Fruit fly (Drosophila melanogaster) whole organism, prepupa: ENCODE results near the gene CG1575.

Source experiments
- Blimp-1 ChIP-seq: fragments of 200-800 bp; sonication (Bioruptor generic); optimal IDR thresholded peaks from 3 replicates; lab custom pipeline; 2017; ENCODE audit warnings: missing biosample characterization, missing genetic modification characterization, mild to moderate bottlenecking, moderate library complexity, missing genetic modification reagents
- CG10631 ChIP-seq: fragments of 200-800 bp; sonication (Bioruptor generic); optimal IDR thresholded peaks from 2 replicates; lab custom pipeline; 2016; ENCODE audit warnings: missing biosample characterization, missing genetic modification characterization
- CG10669 ChIP-seq: fragments of 200-800 bp; sonication (Bioruptor generic); optimal IDR thresholded peaks from 3 replicates; lab custom pipeline; 2018; ENCODE audit warnings: missing biosample characterization, mild to moderate bottlenecking, missing genetic modification characterization, moderate library complexity
- CG11762 ChIP-seq: fragments of 200-800 bp; sonication (Bioruptor generic); optimal IDR thresholded peaks from 3 replicates; lab custom pipeline; 2016; ENCODE audit warnings: missing biosample characterization, missing genetic modification characterization; ENCODE audit not compliant: insufficient read depth
- CG15336 ChIP-seq: fragments of 200-800 bp; sonication (Bioruptor generic); IDR thresholded peaks from 2 replicates; pipeline ENCODE4 v1.3.6; 2022; ENCODE audit warnings: missing biosample characterization, missing genetic modification characterization
- CG1621 ChIP-seq: fragments of 200-800 bp; sonication (Bioruptor generic); optimal IDR thresholded peaks from 3 replicates; lab custom pipeline; 2018; ENCODE audit warnings: missing biosample characterization, mild to moderate bottlenecking, missing genetic modification characterization
- CG31627 ChIP-seq: fragments of 200-800 bp; sonication (Bioruptor generic); optimal IDR thresholded peaks from 3 replicates; lab custom pipeline; 2016; ENCODE audit warnings: missing biosample characterization, missing genetic modification characterization
- CG32006 ChIP-seq: fragments of 200-800 bp; sonication (Bioruptor generic); optimal IDR thresholded peaks from 3 replicates; lab custom pipeline; 2017; ENCODE audit warnings: missing biosample characterization, mild to moderate bottlenecking, missing genetic modification characterization
- CG3919 ChIP-seq: fragments of 200-800 bp; sonication (Bioruptor generic); optimal IDR thresholded peaks from 3 replicates; lab custom pipeline; 2016; ENCODE audit warnings: missing biosample characterization, missing genetic modification characterization
- CG6163 ChIP-seq: fragments of 200-800 bp; sonication (Bioruptor generic); IDR thresholded peaks from 3 replicates; pipeline ENCODE4 v1.3.6; 2022; ENCODE audit warnings: missing biosample characterization, missing genetic modification characterization
- CG6792 ChIP-seq: fragments of 200-800 bp; sonication (Bioruptor generic); optimal IDR thresholded peaks from 3 replicates; lab custom pipeline; 2016; ENCODE audit warnings: missing biosample characterization, missing genetic modification characterization
- CG6854 ChIP-seq: fragments of 200-800 bp; sonication (Bioruptor generic); optimal IDR thresholded peaks from 2 replicates; lab custom pipeline; 2017; ENCODE audit warnings: missing biosample characterization, mild to moderate bottlenecking, missing genetic modification characterization
- CG7368 ChIP-seq: fragments of 200-800 bp; sonication (Bioruptor generic); optimal IDR thresholded peaks from 3 replicates; lab custom pipeline; 2016; ENCODE audit warnings: missing biosample characterization, missing genetic modification characterization
- CG8119 ChIP-seq: fragments of 200-800 bp; sonication (Bioruptor generic); IDR thresholded peaks from 3 replicates; pipeline ENCODE4 v1.3.6; 2022; ENCODE audit warnings: missing biosample characterization, missing genetic modification characterization
- CG8319 ChIP-seq: fragments of 200-800 bp; sonication (Bioruptor generic); optimal IDR thresholded peaks from 3 replicates; lab custom pipeline; 2016; ENCODE audit warnings: missing biosample characterization, missing genetic modification characterization
- CG9139 ChIP-seq: fragments of 200-800 bp; sonication (Bioruptor generic); optimal IDR thresholded peaks from 3 replicates; lab custom pipeline; 2017; ENCODE audit warnings: missing biosample characterization, mild to moderate bottlenecking, missing genetic modification characterization
- Eip75B ChIP-seq: fragments of 200-800 bp; sonication (Bioruptor generic); optimal IDR thresholded peaks from 3 replicates; lab custom pipeline; 2016; ENCODE audit warnings: missing biosample characterization, missing genetic modification characterization
- Eip78C ChIP-seq: fragments of 200-800 bp; sonication (Bioruptor generic); peaks from one replicate; lab custom pipeline; 2016; ENCODE audit warnings: missing biosample characterization, missing genetic modification characterization
- Eip93F ChIP-seq: fragments of 200-800 bp; sonication (Bioruptor generic); optimal IDR thresholded peaks from 2 replicates; lab custom pipeline; 2016; ENCODE audit warnings: missing biosample characterization, mild to moderate bottlenecking, missing genetic modification characterization
- Ets21C ChIP-seq: fragments of 200-800 bp; sonication (Bioruptor generic); optimal IDR thresholded peaks from 3 replicates; lab custom pipeline; 2016; ENCODE audit warnings: missing biosample characterization, missing genetic modification characterization
- Ets96B ChIP-seq: fragments of 200-800 bp; optimal IDR thresholded peaks from 2 replicates; lab custom pipeline; 2019; ENCODE audit warnings: missing biosample characterization, mild to moderate bottlenecking, missing genetic modification characterization, moderate library complexity
- Gug ChIP-seq: fragments of 200-800 bp; sonication (Bioruptor generic); IDR thresholded peaks from 2 replicates; pipeline ENCODE4 v1.3.6; 2022; ENCODE audit warnings: missing biosample characterization, missing genetic modification characterization
- Hr38 ChIP-seq: sonication (Bioruptor generic); optimal IDR thresholded peaks from 2 replicates; lab custom pipeline; 2016; ENCODE audit warnings: missing biosample characterization, missing genetic modification characterization
- Hr39 ChIP-seq: fragments of 200-800 bp; sonication (Bioruptor generic); optimal IDR thresholded peaks from 2 replicates; lab custom pipeline; 2016; ENCODE audit warnings: missing biosample characterization, missing genetic modification characterization
- Hr4 ChIP-seq: fragments of 200-800 bp; sonication (Bioruptor generic); optimal IDR thresholded peaks from 3 replicates; lab custom pipeline; 2016; ENCODE audit warnings: missing biosample characterization, missing genetic modification characterization
- Lpt ChIP-seq: fragments of 200-800 bp; sonication (Bioruptor generic); optimal IDR thresholded peaks from 3 replicates; lab custom pipeline; 2016; ENCODE audit warnings: missing biosample characterization, missing genetic modification characterization
- Met ChIP-seq: fragments of 200-800 bp; sonication (Bioruptor generic); optimal IDR thresholded peaks from 3 replicates; lab custom pipeline; 2016; ENCODE audit warnings: missing biosample characterization, missing genetic modification characterization
- OdsH ChIP-seq: fragments of 200-800 bp; sonication (Bioruptor generic); optimal IDR thresholded peaks from 3 replicates; lab custom pipeline; 2016; ENCODE audit warnings: missing biosample characterization, missing genetic modification characterization
- Sox102F ChIP-seq: fragments of 200-800 bp; sonication (Bioruptor generic); optimal IDR thresholded peaks from 2 replicates; lab custom pipeline; 2016; ENCODE audit warnings: missing biosample characterization, mild to moderate bottlenecking, missing genetic modification characterization
- Sox14 ChIP-seq: fragments of 200-800 bp; sonication (Bioruptor generic); optimal IDR thresholded peaks from 3 replicates; lab custom pipeline; 2016; ENCODE audit warnings: missing biosample characterization, missing genetic modification characterization
- Sox15 ChIP-seq: fragments of 200-800 bp; sonication (Bioruptor generic); optimal IDR thresholded peaks from 3 replicates; lab custom pipeline; 2016; ENCODE audit warnings: missing biosample characterization, missing genetic modification characterization
- achi ChIP-seq: fragments of 200-800 bp; sonication (Bioruptor generic); optimal IDR thresholded peaks from 3 replicates; lab custom pipeline; 2016; ENCODE audit warnings: missing biosample characterization, missing genetic modification characterization
- acj6 ChIP-seq: fragments of 200-800 bp; sonication (Bioruptor generic); optimal IDR thresholded peaks from 3 replicates; lab custom pipeline; 2016; ENCODE audit warnings: missing biosample characterization, missing genetic modification characterization
- dac ChIP-seq: fragments of 200-800 bp; sonication (Bioruptor generic); optimal IDR thresholded peaks from 2 replicates; lab custom pipeline; 2017; ENCODE audit warnings: missing biosample characterization, mild to moderate bottlenecking, missing genetic modification characterization
- dsx ChIP-seq: fragments of 200-800 bp; optimal IDR thresholded peaks from 3 replicates; lab custom pipeline; 2019; ENCODE audit warnings: missing biosample characterization, mild to moderate bottlenecking, missing genetic modification characterization, moderate library complexity; ENCODE audit not compliant: poor library complexity, severe bottlenecking
- esn ChIP-seq: fragments of 200-800 bp; sonication (Bioruptor generic); optimal IDR thresholded peaks from 2 replicates; lab custom pipeline; 2016; ENCODE audit warnings: missing biosample characterization, mild to moderate bottlenecking, missing genetic modification characterization, moderate library complexity
- fd85E ChIP-seq: fragments of 200-800 bp; sonication (Bioruptor generic); optimal IDR thresholded peaks from 3 replicates; lab custom pipeline; 2016; ENCODE audit warnings: missing biosample characterization, missing genetic modification characterization
- fkh ChIP-seq: fragments of 200-800 bp; sonication (Bioruptor generic); optimal IDR thresholded peaks from 3 replicates; lab custom pipeline; 2017; ENCODE audit warnings: missing biosample characterization, mild to moderate bottlenecking, missing genetic modification characterization, moderate library complexity
- lz ChIP-seq: fragments of 200-800 bp; sonication (Bioruptor generic); optimal IDR thresholded peaks from 3 replicates; lab custom pipeline; 2016; ENCODE audit warnings: missing biosample characterization, missing genetic modification characterization
- net ChIP-seq: fragments of 200-800 bp; sonication (Bioruptor generic); optimal IDR thresholded peaks from 3 replicates; lab custom pipeline; 2016; ENCODE audit warnings: missing biosample characterization, missing genetic modification characterization
- pdm3 ChIP-seq: fragments of 200-800 bp; sonication (Bioruptor generic); optimal IDR thresholded peaks from 3 replicates; lab custom pipeline; 2016; ENCODE audit warnings: missing biosample characterization, missing genetic modification characterization
- salr ChIP-seq, 2 experiments: fragments of 200-800 bp; sonication (Bioruptor generic); optimal IDR thresholded peaks; 3 replicates each; lab custom pipeline; 2016 to 2018; ENCODE audit warnings: missing biosample characterization in 2 of 2, missing genetic modification characterization in 2 of 2, mild to moderate bottlenecking in 1 of 2
- spab ChIP-seq: fragments of 200-800 bp; sonication (Bioruptor generic); optimal IDR thresholded peaks from 2 replicates; lab custom pipeline; 2017; ENCODE audit warnings: missing biosample characterization, mild to moderate bottlenecking, missing genetic modification characterization, missing genetic modification reagents
- ss ChIP-seq, 2 experiments: fragments of 200-800 bp; sonication (Bioruptor generic); optimal IDR thresholded peaks; 2 replicates in 1 of 2; 3 replicates in 1 of 2; lab custom pipeline; 2017 to 2018; ENCODE audit warnings: mild to moderate bottlenecking in 2 of 2, missing biosample characterization in 2 of 2, missing genetic modification characterization in 2 of 2, moderate library complexity in 1 of 2
- svp ChIP-seq: fragments of 200-800 bp; sonication (Bioruptor generic); peaks from one replicate; lab custom pipeline; 2016; ENCODE audit warnings: missing biosample characterization, missing genetic modification characterization
- topi ChIP-seq: fragments of 200-800 bp; sonication (Bioruptor generic); optimal IDR thresholded peaks from 3 replicates; lab custom pipeline; 2016; ENCODE audit warnings: missing biosample characterization, missing genetic modification characterization

The CG1575 gene

dm6 chrX:8129204-8129997 is 12.6 kb downstream of the CG1575 start, which contains the start of gene CG2116:
Gene CG2116 (plus strand): TSS chrX:8129812.
- peak; percentile 38 for TF ChIP-seq Eip78C (GFP tag; lab: Kevin White, UChicago)
- peak; percentile 13 for TF ChIP-seq esn (GFP tag; lab: Kevin White, UChicago)
- TF ChIP-seq CG8119 (GFP tag; lab: Robert Waterston, UW), result no peak
- TF ChIP-seq, all 60 proteins: peak for 2

DNA sequence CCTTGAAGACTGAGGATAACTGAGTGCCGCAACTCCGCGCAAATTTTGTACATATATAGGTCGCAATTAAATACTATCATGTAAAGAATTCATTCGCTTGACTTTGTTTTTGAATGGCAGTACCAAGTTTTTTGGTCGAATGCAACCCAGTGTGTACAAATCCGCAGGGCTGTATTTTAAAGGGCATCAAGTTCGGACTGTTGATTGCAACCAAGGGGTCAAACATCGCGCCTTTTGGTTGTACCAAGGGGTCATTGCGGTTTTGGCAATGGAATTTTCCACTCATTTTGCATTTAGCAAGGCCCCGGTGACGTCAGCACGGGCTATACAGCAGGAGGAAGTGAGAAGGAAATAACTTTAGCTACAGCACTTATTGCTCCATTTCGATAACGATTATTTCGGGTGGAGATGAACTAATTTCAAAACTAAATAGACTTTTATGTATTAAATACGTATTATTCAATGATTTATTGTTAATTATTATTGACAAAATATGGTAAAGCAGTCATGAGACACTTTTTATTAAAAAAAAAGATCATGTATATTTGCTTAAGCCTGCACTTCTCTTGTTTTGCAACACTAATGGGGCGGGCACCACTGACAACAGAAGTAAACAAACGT is 15.0 kb downstream of the CG1575 start, which contains the start of gene CG10958:
Gene CG10958 (plus strand): TSS at position 593 of the 621 bp plus-strand sequence.
- TF ChIP-seq CG6163 (GFP tag; lab: Robert Waterston, UW) (peak; percentile 63; the same call in 2 of the 3 replicates), CG3919 (GFP tag; lab: Kevin White, UChicago) (peak; percentile 73), spab (GFP tag; lab: Kevin White, UChicago) (no peak), Eip75B (GFP tag; lab: Kevin White, UChicago) (peak; percentile 61), CG8119 (GFP tag; lab: Robert Waterston, UW) (no peak; the same call in 2 of the 3 replicates), CG31627 (GFP tag; lab: Kevin White, UChicago) (peak; percentile 35), Eip93F (GFP tag; lab: Kevin White, UChicago) (peak; percentile 57), Ets96B (peak; percentile 42), CG7368 (GFP tag; lab: Kevin White, UChicago) (no peak), Sox102F (GFP tag; lab: Kevin White, UChicago) (no peak), Hr39 (GFP tag; lab: Kevin White, UChicago) (peak; percentile 28), Sox14 (GFP tag; lab: Kevin White, UChicago) (peak; percentile 48), salr (GFP tag; optimal IDR thresholded peaks at IDR 0.05; lab: Kevin White, UChicago) (no peak), Met (GFP tag; lab: Kevin White, UChicago) (no peak), CG32006 (GFP tag; lab: Kevin White, UChicago) (no peak), topi (GFP tag; lab: Kevin White, UChicago) (peak; percentile 65), Gug (GFP tag; lab: Robert Waterston, UW) (0 out of 2 replicates have a peak, but pooled peaks have one; percentile 12), OdsH (GFP tag; lab: Kevin White, UChicago) (peak; percentile 68), lz (GFP tag; lab: Kevin White, UChicago) (peak; percentile 61), fd85E (GFP tag; lab: Kevin White, UChicago) (peak; percentile 25), ss (GFP tag; optimal IDR thresholded peaks at IDR 0.05; lab: Kevin White, UChicago) (no peak), net (GFP tag; lab: Kevin White, UChicago) (peak; percentile 36), Ets21C (GFP tag; lab: Kevin White, UChicago) (peak; percentile 14), Eip78C (GFP tag; lab: Kevin White, UChicago) (peak; percentile 81), Sox15 (peak; percentile 16), fkh (GFP tag; lab: Kevin White, UChicago) (peak; percentile 90), CG6854 (GFP tag; lab: Kevin White, UChicago) (peak; percentile 34), dsx (GFP tag; lab: Kevin White, UChicago) (no peak), CG1621 (tag; lab: Kevin White, UChicago) (no peak), Lpt (peak; percentile 6), achi (peak; percentile 74), CG9139 (GFP tag; lab: Kevin White, UChicago) (no peak), CG6792 (peak; percentile 60), dac (GFP tag; lab: Kevin White, UChicago) (no peak), Blimp-1 (no peak), CG10631 (GFP tag; lab: Kevin White, UChicago) (peak; percentile 69), CG10669 (GFP tag; lab: Kevin White, UChicago) (no peak), pdm3 (GFP tag; lab: Kevin White, UChicago) (peak; percentile 75), CG15336 (peak; percentile 52; the same call in 1 of the 2 replicates), CG11762 (GFP tag; lab: Kevin White, UChicago) (no peak), esn (GFP tag; lab: Kevin White, UChicago) (peak; percentile 72), Hr4 (GFP tag; lab: Kevin White, UChicago) (peak; percentile 39), svp (GFP tag; lab: Kevin White, UChicago) (peak; percentile 85), acj6 (peak; percentile 66), CG8319 (GFP tag; lab: Kevin White, UChicago) (peak; percentile 34), Hr38 (GFP tag; lab: Kevin White, UChicago) (no peak)
